Worm (Caenorhabditis elegans) whole organism, L3 larva: ENCODE measurements around the gene prmn-1.

Source experiments
- R02D3.7 ChIP-seq: fragments of 150-350 bp; optimal IDR thresholded peaks from 2 replicates; lab custom pipeline; 2014; ENCODE audit warnings: missing biosample characterization, missing genetic modification characterization
- ZK546.5 ChIP-seq: sonication (generic microtip); optimal IDR thresholded peaks from 2 replicates; lab custom pipeline; 2017; ENCODE audit warnings: missing biosample characterization, missing genetic modification characterization
- aly-2 ChIP-seq: fragments of 150-350 bp; optimal IDR thresholded peaks from 2 replicates; lab custom pipeline; 2014; ENCODE audit warnings: missing biosample characterization, missing genetic modification characterization
- ama-1 ChIP-seq: fragments of 150-350 bp; optimal IDR thresholded peaks from 2 replicates; lab custom pipeline; 2018
- ceh-82 ChIP-seq: fragments of 150-350 bp; optimal IDR thresholded peaks from 2 replicates; lab custom pipeline; 2014; ENCODE audit warnings: missing biosample characterization, missing genetic modification characterization
- daf-12 ChIP-seq: fragments of 150-350 bp; optimal IDR thresholded peaks from 2 replicates; lab custom pipeline; 2014; ENCODE audit warnings: missing biosample characterization, missing genetic modification reagents, missing genetic modification characterization
- egl-27 ChIP-seq: sonication (generic microtip); optimal IDR thresholded peaks from 4 replicates; lab custom pipeline; 2017; ENCODE audit warnings: missing biosample characterization, missing genetic modification reagents, missing genetic modification characterization
- elt-1 ChIP-seq: fragments of 150-350 bp; optimal IDR thresholded peaks from 2 replicates; lab custom pipeline; 2014; ENCODE audit warnings: missing biosample characterization, missing genetic modification characterization
- elt-2 ChIP-seq: sonication (generic microtip); optimal IDR thresholded peaks from 2 replicates; lab custom pipeline; 2016; ENCODE audit warnings: missing genetic modification reagents, mild to moderate bottlenecking, missing genetic modification characterization, missing compliant biosample characterization
- elt-3 ChIP-seq, 3 experiments: fragments of 150-350 bp in 1 of 3; sonication (generic microtip) in 2 of 3; optimal IDR thresholded peaks; 2 replicates in 2 of 3; 4 replicates in 1 of 3; lab custom pipeline; 2014 to 2017; ENCODE audit warnings: missing biosample characterization in 3 of 3, missing genetic modification characterization in 3 of 3
- eor-1 ChIP-seq, 2 experiments: fragments of 150-350 bp; optimal IDR thresholded peaks; 2 replicates each; lab custom pipeline; 2014 to 2018; ENCODE audit warnings: missing biosample characterization in 2 of 2, missing genetic modification characterization in 2 of 2
- fkh-10 ChIP-seq: sonication (generic microtip); optimal IDR thresholded peaks from 2 replicates; lab custom pipeline; 2017; ENCODE audit warnings: missing biosample characterization, missing genetic modification reagents, missing genetic modification characterization
- fkh-2 ChIP-seq: fragments of 150-350 bp; optimal IDR thresholded peaks from 2 replicates; lab custom pipeline; 2014; ENCODE audit warnings: missing biosample characterization, missing genetic modification reagents, missing genetic modification characterization
- jun-1 ChIP-seq: fragments of 150-350 bp; optimal IDR thresholded peaks from 2 replicates; lab custom pipeline; 2014; ENCODE audit warnings: missing biosample characterization, missing genetic modification reagents, missing genetic modification characterization
- lin-39 ChIP-seq: fragments of 150-350 bp; optimal IDR thresholded peaks from 2 replicates; lab custom pipeline; 2018; ENCODE audit warnings: missing biosample characterization, missing genetic modification reagents, missing genetic modification characterization
- lsy-12 ChIP-seq: sonication (generic microtip); optimal IDR thresholded peaks from 2 replicates; lab custom pipeline; 2016; ENCODE audit warnings: mild to moderate bottlenecking, missing genetic modification characterization, missing compliant biosample characterization
- mml-1 ChIP-seq: fragments of 150-350 bp; sonication (generic microtip); optimal IDR thresholded peaks from 3 replicates; lab custom pipeline; 2014; ENCODE audit warnings: missing biosample characterization, missing genetic modification characterization
- nfya-1 ChIP-seq: sonication (generic microtip); optimal IDR thresholded peaks from 2 replicates; lab custom pipeline; 2017; ENCODE audit warnings: missing genetic modification characterization, mild to moderate bottlenecking, missing compliant biosample characterization, antibody characterized with exemption, moderate library complexity; ENCODE audit not compliant: insufficient read depth
- nhr-11 ChIP-seq: fragments of 150-350 bp; optimal IDR thresholded peaks from 2 replicates; lab custom pipeline; 2014; ENCODE audit warnings: missing biosample characterization, missing genetic modification characterization
- nhr-12 ChIP-seq: fragments of 150-350 bp; optimal IDR thresholded peaks from 2 replicates; lab custom pipeline; 2014; ENCODE audit warnings: missing biosample characterization, missing genetic modification characterization
- nhr-23 ChIP-seq: fragments of 150-350 bp; optimal IDR thresholded peaks from 2 replicates; lab custom pipeline; 2014; ENCODE audit warnings: missing biosample characterization, missing genetic modification reagents, missing genetic modification characterization
- nhr-25 ChIP-seq: sonication (generic microtip); optimal IDR thresholded peaks from 2 replicates; lab custom pipeline; 2017; ENCODE audit warnings: missing biosample characterization, missing genetic modification characterization
- nhr-67 ChIP-seq: fragments of 150-350 bp; optimal IDR thresholded peaks from 2 replicates; lab custom pipeline; 2014; ENCODE audit warnings: missing biosample characterization, missing genetic modification characterization
- nhr-76 ChIP-seq: fragments of 150-350 bp; sonication (generic microtip); optimal IDR thresholded peaks from 5 replicates; lab custom pipeline; 2014; ENCODE audit warnings: missing biosample characterization, missing genetic modification characterization
- nhr-77 ChIP-seq: fragments of 150-350 bp; optimal IDR thresholded peaks from 2 replicates; lab custom pipeline; 2014; ENCODE audit warnings: missing biosample characterization, missing genetic modification characterization
- pha-4 ChIP-seq: fragments of 150-350 bp; optimal IDR thresholded peaks from 2 replicates; lab custom pipeline; 2014; ENCODE audit warnings: missing biosample characterization, missing genetic modification reagents, missing genetic modification characterization
- pqm-1 ChIP-seq: fragments of 150-350 bp; optimal IDR thresholded peaks from 2 replicates; lab custom pipeline; 2017; ENCODE audit warnings: missing biosample characterization, missing genetic modification characterization, inconsistent platforms
- sea-2 ChIP-seq: fragments of 150-350 bp; sonication (generic microtip); optimal IDR thresholded peaks from 4 replicates; lab custom pipeline; 2014; ENCODE audit warnings: missing biosample characterization, missing genetic modification reagents, missing genetic modification characterization
- skn-1 ChIP-seq: fragments of 150-350 bp; optimal IDR thresholded peaks from 2 replicates; lab custom pipeline; 2014; ENCODE audit warnings: missing biosample characterization, missing genetic modification characterization
- snpc-4 ChIP-seq: fragments of 150-350 bp; optimal IDR thresholded peaks from 2 replicates; lab custom pipeline; 2014; ENCODE audit warnings: missing biosample characterization, missing genetic modification characterization
- tbx-2 ChIP-seq: sonication (generic microtip); optimal IDR thresholded peaks from 2 replicates; lab custom pipeline; 2016; ENCODE audit warnings: mild to moderate bottlenecking, missing genetic modification characterization, missing compliant biosample characterization
- unc-39 ChIP-seq: sonication (generic microtip); optimal IDR thresholded peaks from 4 replicates; lab custom pipeline; 2017; ENCODE audit warnings: missing biosample characterization, missing genetic modification characterization
- ztf-11 ChIP-seq: fragments of 150-350 bp; optimal IDR thresholded peaks from 2 replicates; lab custom pipeline; 2014; ENCODE audit warnings: missing biosample characterization, missing genetic modification characterization

The prmn-1 gene

DNA sequence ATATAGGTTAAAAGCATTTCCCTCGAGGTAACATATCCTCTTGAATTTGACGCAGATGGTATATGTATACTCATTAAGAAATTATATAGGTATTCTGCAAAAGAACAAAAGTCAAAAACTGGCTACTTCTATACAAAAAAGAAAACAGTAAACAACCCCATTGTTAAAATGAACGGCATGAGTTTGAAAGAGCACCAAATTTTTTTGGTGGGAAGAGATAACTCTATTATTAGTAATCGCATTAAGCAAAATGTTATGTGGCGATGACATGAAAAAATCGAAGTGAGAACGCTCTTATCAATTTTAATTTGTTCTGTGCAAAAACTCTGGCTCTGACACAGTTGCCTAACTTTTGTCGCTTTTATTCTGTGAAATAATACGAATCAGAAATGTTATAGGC is 33.8 kb downstream of the prmn-1 start, which contains the start of gene F46C3.2:
Gene F46C3.2, minus strand, starts transcription at position 101 of the 400 bp plus-strand sequence.
- TF ChIP-seq elt-2 (tag; lab: Kevin White, UChicago), result peak; percentile 24
- no peak for TF ChIP-seq nhr-11 (tag; lab: Kevin White, UChicago)
- peak; percentile 10 for TF ChIP-seq pha-4
- TF ChIP-seq egl-27 (tag; lab: Kevin White, UChicago), result no peak
- TF ChIP-seq lin-39, result no peak
- no peak for TF ChIP-seq ZK546.5 (tag; lab: Kevin White, UChicago)
- TF ChIP-seq fkh-10, result no peak
- no peak for TF ChIP-seq nhr-76

DNA sequence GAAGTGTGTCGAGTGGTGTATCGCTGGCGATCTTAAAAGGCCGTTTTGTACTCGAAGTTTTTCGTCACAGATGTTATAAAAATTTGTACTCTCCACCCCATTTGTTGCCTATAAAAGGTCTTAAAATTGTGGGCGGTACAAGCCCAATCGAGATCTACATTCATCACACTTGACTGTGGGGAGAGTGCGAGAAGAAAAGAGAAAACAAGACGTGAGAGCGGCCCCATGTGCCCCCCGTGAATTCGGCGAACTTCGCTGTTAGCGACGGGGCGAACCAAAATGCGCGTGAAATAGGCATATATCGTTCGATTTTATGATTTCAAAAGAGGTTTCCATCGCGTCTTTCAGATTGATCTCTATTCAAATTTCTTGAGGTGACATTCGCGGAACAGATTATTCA is 35.1 kb downstream of the prmn-1 start, which contains the start of gene F46C3.6:
Gene F46C3.6, minus strand, starts transcription at position 87 of the 400 bp plus-strand sequence.
- TF ChIP-seq nhr-25 (tag; lab: Kevin White, UChicago) (peak; percentile 72), snpc-4 (tag; lab: Kevin White, UChicago) (no peak), nhr-23 (peak; percentile 4)

DNA sequence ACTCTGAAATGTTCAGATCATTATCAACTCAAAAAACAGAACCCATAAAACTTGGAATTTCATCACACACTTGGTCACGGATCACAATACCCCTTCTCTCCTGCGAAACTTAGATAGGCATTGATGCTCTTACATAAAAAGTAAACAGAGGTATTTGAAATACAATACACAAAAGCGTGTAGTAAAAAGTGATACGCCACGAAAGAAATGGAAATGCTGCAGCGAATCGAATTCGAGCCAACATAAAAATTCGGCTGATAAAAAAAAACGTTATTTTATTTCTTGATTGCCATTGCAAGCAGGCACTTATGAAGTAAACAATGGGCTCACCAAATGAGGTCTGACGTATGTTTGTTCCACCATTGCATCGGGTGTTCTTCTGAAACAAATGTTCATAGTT is 41.8 kb downstream of the prmn-1 start:
- TF ChIP-seq elt-2 (tag; lab: Kevin White, UChicago), result peak; percentile 57
- no peak for TF ChIP-seq nhr-77
- TF ChIP-seq pha-4, result no peak

DNA sequence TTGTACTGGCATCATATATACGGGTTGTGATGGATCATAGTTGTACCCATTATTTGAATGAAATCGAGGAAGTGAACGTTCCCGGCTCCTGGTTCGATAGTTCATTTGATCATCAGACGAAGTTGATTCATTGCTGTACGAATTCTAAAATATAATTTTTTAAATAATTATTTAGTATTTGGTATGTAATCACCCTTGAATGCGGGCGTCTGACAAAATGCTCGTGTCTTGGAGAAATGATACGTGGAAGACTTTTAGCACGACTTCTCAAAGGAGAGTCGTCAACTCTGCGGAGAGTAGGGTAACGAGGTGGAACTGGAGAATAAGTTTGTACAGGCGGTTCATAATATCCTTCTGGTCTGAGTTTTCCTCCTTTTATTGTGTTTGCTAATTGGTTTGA is 42.7 kb downstream of the prmn-1 start:
- TF ChIP-seq lsy-12 (tag; lab: Kevin White, UChicago), result no peak
- no peak for TF ChIP-seq nhr-25 (tag; lab: Kevin White, UChicago)
- TF ChIP-seq nhr-67, result no peak
- TF ChIP-seq ama-1 (lab: Kevin White, UChicago), result no peak
- TF ChIP-seq nhr-11 (tag; lab: Kevin White, UChicago), result no peak
- TF ChIP-seq nfya-1 (tag; lab: Kevin White, UChicago), result no peak

DNA sequence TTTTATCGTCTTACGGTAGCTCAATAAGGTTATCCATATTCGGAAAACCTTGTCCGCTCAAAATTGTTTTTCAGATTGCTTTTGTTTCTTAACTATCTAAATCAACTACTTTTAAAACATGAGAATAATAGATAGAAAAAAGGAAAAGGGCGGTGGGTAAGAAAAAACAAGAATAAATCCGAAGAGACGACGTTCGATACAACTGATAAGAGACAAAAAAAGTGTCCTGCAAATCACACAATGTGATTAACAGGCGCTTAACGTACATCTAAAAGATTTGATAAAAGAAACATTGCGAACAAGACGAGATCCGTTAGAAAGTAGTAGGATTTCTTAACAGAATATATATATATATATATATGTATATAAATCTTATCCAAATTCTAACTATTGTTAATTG is 48.6 kb downstream of the prmn-1 start, which contains the start of gene hum-4:
Gene hum-4, minus strand, starts transcription at position 101 of the 400 bp plus-strand sequence.
- no peak for TF ChIP-seq mml-1 (tag; lab: Kevin White, UChicago)
- TF ChIP-seq elt-3 (tag; optimal IDR thresholded peaks at IDR 0.05; lab: Kevin White, UChicago), result peak in 1 of 3 experiments; percentile 36
- TF ChIP-seq, all 47 proteins: peak for 1

DNA sequence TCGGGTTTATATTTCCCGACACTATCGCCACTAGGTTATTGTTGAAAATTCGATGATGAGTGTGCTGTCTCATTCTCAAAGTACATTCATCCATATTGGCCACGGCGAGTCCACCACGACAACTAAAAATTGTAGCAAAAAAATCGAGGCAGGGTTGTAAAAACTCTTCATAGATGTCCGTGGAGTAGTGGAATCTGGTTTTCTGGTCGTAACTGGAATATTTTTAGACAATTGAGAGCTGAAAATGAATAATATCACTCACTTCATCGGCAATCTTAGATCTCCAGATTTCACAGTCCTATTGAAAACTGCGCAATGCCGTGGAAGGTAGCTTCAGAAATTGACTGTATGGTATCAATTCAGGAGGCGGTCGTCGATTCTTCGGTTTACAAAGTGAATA is 50.6 kb downstream of the prmn-1 start:
- no peak for TF ChIP-seq elt-3 (tag; optimal IDR thresholded peaks at IDR 0.05; lab: Kevin White, UChicago)
- TF ChIP-seq unc-39 (tag; lab: Kevin White, UChicago), result no peak
- no peak for TF ChIP-seq nhr-12 (tag; lab: Kevin White, UChicago)
- TF ChIP-seq ztf-11 (tag; lab: Kevin White, UChicago), result no peak
- no peak for TF ChIP-seq tbx-2 (tag; lab: Kevin White, UChicago)
- no peak for TF ChIP-seq fkh-2 (tag; lab: Kevin White, UChicago)
- no peak for TF ChIP-seq ama-1 (lab: Kevin White, UChicago)
- TF ChIP-seq sea-2 (GFP tag; lab: Kevin White, UChicago), result no peak
- no peak for TF ChIP-seq lin-39
- TF ChIP-seq daf-12, result no peak
- TF ChIP-seq skn-1, result no peak
- no peak for TF ChIP-seq pqm-1 (tag; lab: Kevin White, UChicago)
- TF ChIP-seq ceh-82 (tag; lab: Kevin White, UChicago), result no peak
- no peak for TF ChIP-seq R02D3.7
- TF ChIP-seq aly-2 (tag; lab: Kevin White, UChicago), result no peak
- no peak for TF ChIP-seq elt-1
- no peak for TF ChIP-seq lsy-12 (tag; lab: Kevin White, UChicago)
- TF ChIP-seq nhr-77, result no peak
- TF ChIP-seq jun-1 (tag; lab: Kevin White, UChicago), result no peak
- no peak for TF ChIP-seq mml-1 (tag; lab: Kevin White, UChicago)

DNA sequence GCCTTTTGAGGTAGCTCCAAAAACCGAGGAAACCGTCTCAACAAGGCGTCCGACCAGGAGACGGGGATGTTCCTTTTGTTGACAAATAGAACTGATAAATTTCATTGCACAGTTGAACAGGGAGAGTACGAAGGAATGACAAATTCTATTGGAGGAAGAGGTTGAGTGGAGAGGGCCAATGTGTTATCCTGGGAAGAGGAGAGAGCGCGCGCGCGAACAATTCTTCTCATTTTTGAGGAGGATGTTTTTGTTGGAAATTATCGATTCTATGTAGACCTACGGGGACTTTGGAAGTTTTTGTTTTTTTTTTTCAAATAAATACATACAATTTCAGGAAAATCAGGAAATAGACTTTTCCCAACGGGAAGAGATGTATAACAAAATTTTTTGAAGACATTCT is 52.8 kb downstream of the prmn-1 start:
- TF ChIP-seq nhr-23, result no peak
- TF ChIP-seq nhr-25 (tag; lab: Kevin White, UChicago), result no peak
- no peak for TF ChIP-seq ztf-11 (tag; lab: Kevin White, UChicago)
- no peak for TF ChIP-seq mml-1 (tag; lab: Kevin White, UChicago)
- TF ChIP-seq nhr-67, result no peak
- no peak for TF ChIP-seq eor-1 (tag; optimal IDR thresholded peaks at IDR 0.05; lab: Kevin White, UChicago)
- TF ChIP-seq elt-3 (tag; optimal IDR thresholded peaks at IDR 0.05; lab: Kevin White, UChicago), result no peak
- TF ChIP-seq, all 47 proteins: peak for 0
